Worm (Caenorhabditis elegans) whole organism, L4 larva: ENCODE measurements around the gene gei-13.
A peak's percentile ranks its signal among the peaks of the same experiment; 100 is the strongest.
"Not testable (repeated sequence)": the region's sequence is repeated elsewhere in the genome, so short reads cannot be mapped to it uniquely, and the experiment has no call there.

ENCODE experiments used
- D1046.2 ChIP-seq: fragments of 200-800 bp; sonication (Bioruptor generic); IDR thresholded peaks from 2 replicates; pipeline ENCODE4 v1.3.6; 2022; ENCODE audit warnings: missing genetic modification characterization, missing compliant biosample characterization
- F10B5.3 ChIP-seq: sonication (generic microtip); optimal IDR thresholded peaks from 2 replicates; lab custom pipeline; 2016; ENCODE audit warnings: mild to moderate bottlenecking, missing genetic modification characterization, missing compliant biosample characterization
- F26F4.8 ChIP-seq: fragments of 200-800 bp; sonication (Bioruptor generic); conservative IDR thresholded peaks from 2 replicates; pipeline ENCODE4 v1.3.6; 2022; ENCODE audit warnings: missing genetic modification characterization, missing compliant biosample characterization
- F37D6.2 ChIP-seq: sonication (generic microtip); optimal IDR thresholded peaks from 2 replicates; lab custom pipeline; 2016; ENCODE audit warnings: mild to moderate bottlenecking, missing genetic modification characterization, missing compliant biosample characterization
- ZK546.5 ChIP-seq, 2 experiments: sonication (generic microtip); optimal IDR thresholded peaks; 2 replicates each; lab custom pipeline; 2017; ENCODE audit warnings: missing biosample characterization in 2 of 2, missing genetic modification characterization in 2 of 2
- ama-1 ChIP-seq: fragments of 150-350 bp; optimal IDR thresholded peaks from 2 replicates; lab custom pipeline; 2014; ENCODE audit warnings: inconsistent platforms, mixed read lengths
- ceh-44 ChIP-seq: fragments of 200-800 bp; sonication (Bioruptor generic); IDR thresholded peaks from 2 replicates; pipeline ENCODE4 v1.3.6; 2022; ENCODE audit warnings: missing genetic modification reagents, missing genetic modification characterization, missing compliant biosample characterization
- ceh-62 ChIP-seq: sonication (generic microtip); optimal IDR thresholded peaks from 2 replicates; lab custom pipeline; 2017; ENCODE audit warnings: missing biosample characterization, missing genetic modification characterization
- ctbp-1 ChIP-seq: fragments of 200-800 bp; sonication (Bioruptor generic); IDR thresholded peaks from 2 replicates; pipeline ENCODE4 v1.3.6; 2022; ENCODE audit warnings: missing genetic modification reagents, missing genetic modification characterization, missing compliant biosample characterization
- daf-12 ChIP-seq: fragments of 150-350 bp; optimal IDR thresholded peaks from 2 replicates; lab custom pipeline; 2014; ENCODE audit warnings: missing biosample characterization, missing genetic modification reagents, missing genetic modification characterization
- daf-19 ChIP-seq: fragments of 200-800 bp; sonication (Bioruptor generic); conservative IDR thresholded peaks from 2 replicates; pipeline ENCODE4 v1.3.6; 2022; ENCODE audit warnings: missing genetic modification characterization, missing compliant biosample characterization
- daf-8 ChIP-seq: fragments of 200-800 bp; sonication (Bioruptor generic); IDR thresholded peaks from 2 replicates; pipeline ENCODE4 v1.3.6; 2022; ENCODE audit warnings: missing genetic modification characterization, missing compliant biosample characterization
- dmd-9 ChIP-seq: fragments of 200-800 bp; sonication (Bioruptor generic); IDR thresholded peaks from 2 replicates; pipeline ENCODE4 v1.3.6; 2022; ENCODE audit warnings: missing genetic modification reagents, missing genetic modification characterization, missing compliant biosample characterization
- egl-43 ChIP-seq: fragments of 200-800 bp; sonication (Bioruptor generic); IDR thresholded peaks from 2 replicates; pipeline ENCODE4 v1.3.6; 2022; ENCODE audit warnings: missing genetic modification reagents, missing genetic modification characterization, missing compliant biosample characterization
- fos-1 ChIP-seq: fragments of 150-350 bp; optimal IDR thresholded peaks from 2 replicates; lab custom pipeline; 2014; ENCODE audit warnings: missing biosample characterization, missing genetic modification characterization
- jun-1 ChIP-seq: fragments of 150-350 bp; optimal IDR thresholded peaks from 2 replicates; lab custom pipeline; 2014; ENCODE audit warnings: missing biosample characterization, missing genetic modification reagents, missing genetic modification characterization
- lin-1 ChIP-seq: fragments of 200-800 bp; sonication (Bioruptor generic); IDR thresholded peaks from 2 replicates; pipeline ENCODE4 v1.3.6; 2022; ENCODE audit warnings: missing genetic modification reagents, missing genetic modification characterization, missing compliant biosample characterization
- lin-29 ChIP-seq: fragments of 200-800 bp; sonication (Bioruptor generic); IDR thresholded peaks from 2 replicates; pipeline ENCODE4 v1.3.6; 2022; ENCODE audit warnings: missing genetic modification reagents, missing genetic modification characterization, missing compliant biosample characterization
- lsy-2 ChIP-seq, 2 experiments: fragments of 150-350 bp in 1 of 2; sonication (generic microtip) in 1 of 2; optimal IDR thresholded peaks; 2 replicates each; lab custom pipeline; 2014 to 2017; ENCODE audit warnings: missing biosample characterization in 2 of 2, missing genetic modification characterization in 2 of 2
- madf-5 ChIP-seq, 2 experiments: fragments of 200-800 bp; sonication (Bioruptor generic); IDR thresholded peaks; 2 replicates each; pipeline ENCODE4 v1.3.6; 2022; ENCODE audit warnings: missing compliant biosample characterization in 2 of 2, missing genetic modification characterization in 2 of 2
- madf-9 ChIP-seq: fragments of 200-800 bp; sonication (Bioruptor generic); conservative IDR thresholded peaks from 2 replicates; pipeline ENCODE4 v1.3.6; 2022; ENCODE audit warnings: missing genetic modification reagents, missing genetic modification characterization, missing compliant biosample characterization
- mxl-2 ChIP-seq: fragments of 200-800 bp; sonication (Bioruptor generic); conservative IDR thresholded peaks from 2 replicates; pipeline ENCODE4 v1.3.6; 2022; ENCODE audit warnings: missing genetic modification reagents, missing genetic modification characterization, missing compliant biosample characterization
- nhr-11 ChIP-seq: fragments of 150-350 bp; optimal IDR thresholded peaks from 2 replicates; lab custom pipeline; 2014; ENCODE audit warnings: missing biosample characterization, missing genetic modification characterization
- nhr-28 ChIP-seq: fragments of 150-350 bp; optimal IDR thresholded peaks from 2 replicates; lab custom pipeline; 2014; ENCODE audit warnings: missing biosample characterization, missing genetic modification characterization
- nhr-76 ChIP-seq: fragments of 150-350 bp; optimal IDR thresholded peaks from 2 replicates; lab custom pipeline; 2014; ENCODE audit warnings: missing biosample characterization, missing genetic modification characterization
- nhr-77 ChIP-seq: fragments of 150-350 bp; optimal IDR thresholded peaks from 2 replicates; lab custom pipeline; 2014; ENCODE audit warnings: missing biosample characterization, missing genetic modification characterization
- pha-4 ChIP-seq, 2 experiments: fragments of 150-350 bp in 1 of 2; fragments of 200-800 bp in 1 of 2; sonication (Bioruptor generic) in 1 of 2; IDR thresholded peaks in 1 of 2; optimal IDR thresholded peaks in 1 of 2; 2 replicates each; pipeline versions ENCODE4 v1.3.6 to Lab custom; 2014 to 2022; ENCODE audit warnings: missing genetic modification characterization in 2 of 2, missing genetic modification reagents in 2 of 2, missing biosample characterization in 1 of 2, missing compliant biosample characterization in 1 of 2
- php-3 ChIP-seq: fragments of 200-800 bp; sonication (Bioruptor generic); IDR thresholded peaks from 2 replicates; pipeline ENCODE4 v1.3.6; 2022; ENCODE audit warnings: missing genetic modification reagents, missing genetic modification characterization, missing compliant biosample characterization
- saeg-2 ChIP-seq: fragments of 200-800 bp; sonication (Bioruptor generic); IDR thresholded peaks from 2 replicates; pipeline ENCODE4 v1.3.6; 2022; ENCODE audit warnings: missing genetic modification reagents, missing genetic modification characterization, missing compliant biosample characterization
- spr-3 ChIP-seq: fragments of 200-800 bp; sonication (Bioruptor generic); optimal IDR thresholded peaks from 2 replicates; lab custom pipeline; 2018; ENCODE audit warnings: mild to moderate bottlenecking, missing genetic modification characterization, missing compliant biosample characterization
- tra-1 ChIP-seq: fragments of 200-800 bp; sonication (Bioruptor generic); IDR thresholded peaks from 2 replicates; pipeline ENCODE4 v1.3.6; 2022; ENCODE audit warnings: missing genetic modification reagents, missing genetic modification characterization, missing compliant biosample characterization
- unc-130 ChIP-seq: sonication (generic microtip); optimal IDR thresholded peaks from 2 replicates; lab custom pipeline; 2016; ENCODE audit warnings: missing genetic modification reagents, missing genetic modification characterization, missing compliant biosample characterization
- unc-39 ChIP-seq: sonication (generic microtip); optimal IDR thresholded peaks from 2 replicates; lab custom pipeline; 2017; ENCODE audit warnings: missing biosample characterization, missing genetic modification characterization
- unc-62 ChIP-seq, 3 experiments: fragments of 150-350 bp in 1 of 3; sonication (generic microtip); optimal IDR thresholded peaks in 2 of 3; peaks in 1 of 3; 1 replicate in 1 of 3; 2 replicates in 2 of 3; lab custom pipeline; 2014 to 2017; ENCODE audit warnings: missing biosample characterization in 3 of 3, missing genetic modification characterization in 3 of 3, missing genetic modification reagents in 3 of 3, missing genotype in 1 of 3
- zag-1 ChIP-seq: fragments of 150-350 bp; optimal IDR thresholded peaks from 2 replicates; lab custom pipeline; 2014; ENCODE audit warnings: missing biosample characterization, missing genetic modification characterization
- zfp-2 ChIP-seq: sonication (generic microtip); optimal IDR thresholded peaks from 2 replicates; lab custom pipeline; 2016; ENCODE audit warnings: mild to moderate bottlenecking, missing genetic modification characterization, missing compliant biosample characterization
- zip-11 ChIP-seq: fragments of 200-800 bp; sonication (Bioruptor generic); IDR thresholded peaks from 2 replicates; pipeline ENCODE4 v1.3.6; 2022; ENCODE audit warnings: missing genetic modification characterization, missing compliant biosample characterization
- zip-2 ChIP-seq: fragments of 150-350 bp; optimal IDR thresholded peaks from 2 replicates; lab custom pipeline; 2014; ENCODE audit warnings: missing biosample characterization, missing genetic modification characterization
- ztf-11 ChIP-seq: fragments of 150-350 bp; optimal IDR thresholded peaks from 2 replicates; lab custom pipeline; 2014; ENCODE audit warnings: missing biosample characterization, missing genetic modification characterization

The gei-13 gene

DNA sequence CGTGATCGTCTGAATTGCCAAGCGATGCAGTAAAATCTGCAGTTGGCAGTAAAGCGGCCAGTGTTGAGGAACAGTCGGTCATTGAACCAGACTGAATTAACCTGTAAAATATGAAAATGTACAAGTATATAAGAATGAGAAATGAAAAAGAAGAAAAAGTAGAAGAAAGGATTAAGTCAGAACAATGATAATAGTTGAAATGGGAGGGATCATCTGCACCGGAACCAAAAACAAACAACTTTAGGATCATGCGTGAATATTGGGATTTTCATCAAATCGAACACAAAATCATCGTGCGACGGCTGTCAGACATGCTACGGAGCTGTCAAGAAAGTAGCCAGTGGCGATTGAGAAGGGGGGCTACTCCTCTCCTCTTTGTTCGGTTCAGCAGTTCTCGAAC, at the start of gene gei-13:
gei-13 (minus strand) TSS at position 101 of the 400 bp plus-strand sequence.
- TF ChIP-seq F10B5.3 (no peak), F37D6.2 (no peak), ztf-11 (tag; lab: Kevin White, UChicago) (no peak), tra-1 (GFP tag; lab: Robert Waterston, UW) (no peak), ceh-62 (no peak), daf-19 (GFP tag; lab: Robert Waterston, UW) (no peak), nhr-77 (tag; lab: Kevin White, UChicago) (no peak), daf-12 (tag; lab: Kevin White, UChicago) (no peak), nhr-11 (tag; lab: Kevin White, UChicago) (no peak)
- TF ChIP-seq, all 104 proteins: peak for 0

- TF ChIP-seq ceh-44 (GFP tag; lab: Robert Waterston, UW) (no peak), dmd-9 (GFP tag; lab: Robert Waterston, UW) (no peak), zfp-2 (tag; lab: Kevin White, UChicago) (no peak)
Measured at ce11 chrIII:9685959-9686358, 49.0 kb upstream of the gei-13 start, which contains the start of gene C07A9.10. Gene C07A9.10 (minus strand): TSS chrIII:9686059.

ce11 chrIII:9682729-9683128, 45.8 kb upstream of the gei-13 start, which contains the start of gene C07A9.5:
Gene C07A9.5 (minus strand): TSS chrIII:9682829.
- TF ChIP-seq ZK546.5 (tag; optimal IDR thresholded peaks at IDR 0.05; lab: Kevin White, UChicago); zag-1; nhr-28 (tag; lab: Kevin White, UChicago): not testable (repeated sequence)

DNA sequence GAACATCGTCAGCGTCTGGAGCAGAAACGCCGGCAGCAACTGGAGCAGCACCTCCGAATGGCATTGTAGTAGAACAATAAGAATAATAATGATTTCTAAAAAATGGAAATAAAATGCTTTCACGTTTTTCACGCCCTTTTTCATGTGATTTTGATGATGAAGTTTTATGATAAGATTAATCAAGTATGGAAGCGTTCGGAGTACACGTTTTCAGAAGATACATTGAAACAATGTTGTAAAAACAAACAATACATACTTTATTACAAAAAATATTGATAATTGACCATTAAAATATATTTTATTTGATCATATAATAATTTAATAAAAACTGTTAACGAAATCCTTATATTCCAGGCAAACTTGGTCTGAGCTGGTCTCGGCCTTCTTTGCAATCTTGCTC, 44.3 kb upstream of the gei-13 start, which contains the start of gene C07A9.13:
C07A9.13 (minus strand) TSS at position 101 of the 400 bp plus-strand sequence.
- peak in 1 of 2 experiments; percentile 11 for TF ChIP-seq unc-62 (GFP tag; optimal IDR thresholded peaks at IDR 0.05 in 1 of 2; lab: Kevin White, UChicago)
- TF ChIP-seq unc-62 (tag; optimal IDR thresholded peaks at IDR 0.05; lab: Kevin White, UChicago), result not testable (repeated sequence)
- TF ChIP-seq, all 104 proteins: peak for 1; not testable (repeated sequence) for 103

DNA sequence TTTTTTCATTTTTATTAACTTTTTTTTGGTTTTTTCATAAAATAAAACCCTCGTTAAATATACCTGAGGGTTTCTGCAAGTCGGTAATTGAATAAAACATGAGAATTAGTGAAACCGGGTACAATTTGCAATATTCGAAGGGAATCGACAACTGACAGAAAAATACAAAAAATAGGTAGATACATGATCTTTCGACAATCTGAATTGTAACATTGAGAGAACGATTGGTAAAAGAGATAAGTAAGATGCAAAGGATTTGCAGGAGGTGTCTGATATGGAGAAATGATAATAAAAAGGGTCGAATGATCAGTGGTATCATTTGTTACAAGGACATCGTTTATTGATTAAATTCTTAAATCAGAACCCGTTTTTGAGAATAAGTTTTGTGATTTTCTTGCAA, 41.9 kb upstream of the gei-13 start, which contains the start of gene ugt-60:
ugt-60 (minus strand) TSS at position 233 of the 400 bp plus-strand sequence.
- TF ChIP-seq madf-9 (GFP tag; lab: Robert Waterston, UW), result no peak
- TF ChIP-seq madf-5 (GFP tag; IDR thresholded peaks at IDR 0.05; lab: Robert Waterston, UW), result no peak
- peak in 1 of 2 experiments; percentile 55 for TF ChIP-seq unc-62 (GFP tag; optimal IDR thresholded peaks at IDR 0.05 in 1 of 2; lab: Kevin White, UChicago)
- no peak for TF ChIP-seq unc-62 (tag; optimal IDR thresholded peaks at IDR 0.05; lab: Kevin White, UChicago)
- TF ChIP-seq F26F4.8, result no peak
- no peak for TF ChIP-seq nhr-11 (tag; lab: Kevin White, UChicago)
- no peak for TF ChIP-seq ama-1
- TF ChIP-seq spr-3 (GFP tag; lab: Kevin White, UChicago), result no peak
- TF ChIP-seq lsy-2 (tag; optimal IDR thresholded peaks at IDR 0.05; lab: Kevin White, UChicago), result no peak

DNA sequence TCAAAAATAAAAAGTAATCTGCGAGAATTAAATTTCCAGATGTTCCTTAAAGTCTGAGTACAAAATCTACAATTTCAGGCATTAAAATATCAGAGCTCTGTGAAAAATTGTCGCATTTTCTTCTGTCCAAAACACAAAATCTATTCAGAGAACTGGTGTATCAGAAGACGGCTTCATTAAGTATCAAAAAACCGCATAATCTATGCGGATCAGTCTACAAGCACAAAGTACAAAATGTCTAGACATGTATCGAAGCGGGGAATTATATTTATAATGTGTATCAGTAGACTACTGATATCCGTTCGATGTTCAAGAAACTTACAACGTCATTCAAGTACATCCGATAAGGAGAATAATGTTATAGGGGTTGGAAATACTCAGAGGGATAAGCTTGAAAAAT, 32.6 kb upstream of the gei-13 start:
- TF ChIP-seq tra-1 (GFP tag; lab: Robert Waterston, UW), result no peak
- TF ChIP-seq unc-130 (GFP tag; lab: Kevin White, UChicago), result no peak
- no peak for TF ChIP-seq egl-43 (GFP tag; lab: Robert Waterston, UW)
- no peak for TF ChIP-seq zip-11 (GFP tag; lab: Robert Waterston, UW)
- TF ChIP-seq zip-2 (tag; lab: Kevin White, UChicago), result no peak
- TF ChIP-seq mxl-2 (GFP tag; lab: Robert Waterston, UW), result no peak
- TF ChIP-seq php-3, result no peak
- TF ChIP-seq fos-1 (tag; lab: Kevin White, UChicago), result no peak
- TF ChIP-seq daf-8 (GFP tag; lab: Robert Waterston, UW), result no peak
- no peak for TF ChIP-seq jun-1 (tag; lab: Kevin White, UChicago)
- TF ChIP-seq F37D6.2, result no peak
- TF ChIP-seq pha-4 (GFP tag; IDR thresholded peaks at IDR 0.05; lab: Robert Waterston, UW), result no peak
- no peak for TF ChIP-seq pha-4 (tag; optimal IDR thresholded peaks at IDR 0.05; lab: Kevin White, UChicago)
- TF ChIP-seq lin-1, result no peak
- TF ChIP-seq lin-29, result no peak
- TF ChIP-seq zag-1, result no peak
- no peak for TF ChIP-seq ctbp-1 (GFP tag; lab: Robert Waterston, UW)
- TF ChIP-seq unc-39 (tag; lab: Kevin White, UChicago), result no peak
- TF ChIP-seq D1046.2 (GFP tag; lab: Robert Waterston, UW), result no peak
- no peak for TF ChIP-seq saeg-2 (GFP tag; lab: Robert Waterston, UW)
- no peak for TF ChIP-seq nhr-76
